Fruit fly (Drosophila melanogaster) whole organism, embryonic: ENCODE data around the gene ATPsynB.

Experiments used
- BtbVII ChIP-seq: fragments of 200-800 bp; sonication (Bioruptor generic); optimal IDR thresholded peaks from 3 replicates; lab custom pipeline; 2017; ENCODE audit warnings: missing biosample characterization, mild to moderate bottlenecking, missing genetic modification characterization
- CG10565 ChIP-seq: fragments of 200-800 bp; sonication (Bioruptor generic); optimal IDR thresholded peaks from 3 replicates; lab custom pipeline; 2016; ENCODE audit warnings: missing biosample characterization, mild to moderate bottlenecking, missing genetic modification characterization
- CG11560 ChIP-seq: fragments of 200-800 bp; sonication (Bioruptor generic); IDR thresholded peaks from 3 replicates; pipeline ENCODE4 v1.3.6; 2022; ENCODE audit warnings: missing biosample characterization, missing genetic modification characterization
- CG12942 ChIP-seq: fragments of 200-800 bp; sonication (Bioruptor generic); optimal IDR thresholded peaks from 3 replicates; lab custom pipeline; 2016; ENCODE audit warnings: missing biosample characterization, missing genetic modification characterization
- CG13296 ChIP-seq: fragments of 200-800 bp; sonication (Bioruptor generic); optimal IDR thresholded peaks from 3 replicates; lab custom pipeline; 2018; ENCODE audit warnings: missing biosample characterization, mild to moderate bottlenecking, missing genetic modification characterization
- CG15696 ChIP-seq: fragments of 200-800 bp; sonication (Bioruptor generic); optimal IDR thresholded peaks from 2 replicates; lab custom pipeline; 2019; ENCODE audit warnings: missing biosample characterization, mild to moderate bottlenecking, missing genetic modification characterization, moderate library complexity
- CG1603 ChIP-seq: fragments of 200-800 bp; sonication (Bioruptor generic); optimal IDR thresholded peaks from 2 replicates; lab custom pipeline; 2019; ENCODE audit warnings: missing biosample characterization, mild to moderate bottlenecking, missing genetic modification characterization, moderate library complexity
- CG17385 ChIP-seq: fragments of 200-800 bp; sonication (Bioruptor generic); optimal IDR thresholded peaks from 3 replicates; lab custom pipeline; 2018; ENCODE audit warnings: missing biosample characterization, mild to moderate bottlenecking, missing genetic modification characterization
- CG17829 ChIP-seq: fragments of 200-800 bp; optimal IDR thresholded peaks from 2 replicates; lab custom pipeline; 2019; ENCODE audit warnings: missing biosample characterization, mild to moderate bottlenecking, missing genetic modification characterization, moderate library complexity
- CG2129 ChIP-seq: fragments of 200-800 bp; sonication (Bioruptor generic); IDR thresholded peaks from 2 replicates; pipeline ENCODE4 v1.3.6; 2022; ENCODE audit warnings: missing biosample characterization, missing genetic modification characterization; ENCODE audit not compliant: partially characterized antibody
- CG2875 ChIP-seq: fragments of 200-800 bp; sonication (Bioruptor generic); optimal IDR thresholded peaks from 2 replicates; lab custom pipeline; 2017; ENCODE audit warnings: missing biosample characterization, mild to moderate bottlenecking, missing genetic modification characterization, missing genetic modification reagents
- CG31388 ChIP-seq: fragments of 200-800 bp; sonication (Bioruptor generic); optimal IDR thresholded peaks from 2 replicates; lab custom pipeline; 2016; ENCODE audit warnings: missing biosample characterization, missing genetic modification characterization
- CG6175 ChIP-seq: fragments of 200-800 bp; sonication (Bioruptor generic); IDR thresholded peaks from 3 replicates; pipeline ENCODE4 v1.3.6; 2022; ENCODE audit warnings: missing biosample characterization, missing genetic modification characterization
- CG6765 ChIP-seq: fragments of 200-800 bp; sonication (Bioruptor generic); optimal IDR thresholded peaks from 3 replicates; lab custom pipeline; 2017; ENCODE audit warnings: missing biosample characterization, mild to moderate bottlenecking, missing genetic modification characterization
- CG7963 ChIP-seq: fragments of 200-800 bp; sonication (Bioruptor generic); IDR thresholded peaks from 3 replicates; pipeline ENCODE4 v1.3.6; 2022; ENCODE audit warnings: missing biosample characterization, missing genetic modification characterization; ENCODE audit not compliant: partially characterized antibody
- CG8281 ChIP-seq: fragments of 200-800 bp; sonication (Bioruptor generic); optimal IDR thresholded peaks from 2 replicates; lab custom pipeline; 2018; ENCODE audit warnings: missing biosample characterization, mild to moderate bottlenecking, missing genetic modification characterization, moderate library complexity
- Camta ChIP-seq: fragments of 200-800 bp; sonication (Bioruptor generic); optimal IDR thresholded peaks from 2 replicates; lab custom pipeline; 2016; ENCODE audit warnings: missing biosample characterization, missing genetic modification characterization
- CoRest ChIP-seq: fragments of 200-800 bp; sonication (Bioruptor generic); optimal IDR thresholded peaks from 3 replicates; lab custom pipeline; 2018; ENCODE audit warnings: missing biosample characterization, mild to moderate bottlenecking, missing genetic modification characterization, moderate library complexity
- Dad ChIP-seq: fragments of 200-800 bp; sonication (Bioruptor generic); optimal IDR thresholded peaks from 3 replicates; lab custom pipeline; 2016; ENCODE audit warnings: missing biosample characterization, missing genetic modification characterization
- Dll ChIP-seq: fragments of 200-800 bp; sonication (Bioruptor generic); IDR thresholded peaks from 4 replicates; pipeline ENCODE4 v1.3.6; 2022; ENCODE audit warnings: missing biosample characterization, missing genetic modification characterization; ENCODE audit not compliant: partially characterized antibody
- E2f2 ChIP-seq: fragments of 200-800 bp; sonication (Bioruptor generic); IDR thresholded peaks from 2 replicates; pipeline ENCODE4 v1.3.6; 2022; ENCODE audit warnings: missing biosample characterization, missing genetic modification characterization
- Fer2 ChIP-seq: fragments of 200-800 bp; sonication (Bioruptor generic); optimal IDR thresholded peaks from 2 replicates; lab custom pipeline; 2018; ENCODE audit warnings: missing biosample characterization, mild to moderate bottlenecking, missing genetic modification characterization, moderate library complexity
- Hsf ChIP-seq: fragments of 200-800 bp; sonication (Bioruptor generic); optimal IDR thresholded peaks from 3 replicates; lab custom pipeline; 2016; ENCODE audit warnings: missing biosample characterization, missing genetic modification characterization
- Pdp1 ChIP-seq, 2 experiments: fragments of 200-800 bp; sonication (Bioruptor generic); optimal IDR thresholded peaks; 3 replicates each; lab custom pipeline; 2016; ENCODE audit warnings: missing biosample characterization in 2 of 2, missing genetic modification characterization in 2 of 2, mild to moderate bottlenecking in 1 of 2, moderate library complexity in 1 of 2
- Sox100B ChIP-seq: fragments of 200-800 bp; sonication (Bioruptor generic); optimal IDR thresholded peaks from 3 replicates; lab custom pipeline; 2018; ENCODE audit warnings: missing biosample characterization, mild to moderate bottlenecking, missing genetic modification characterization
- Spps ChIP-seq: fragments of 200-800 bp; sonication (Bioruptor generic); optimal IDR thresholded peaks from 2 replicates; lab custom pipeline; 2018; ENCODE audit warnings: missing biosample characterization, mild to moderate bottlenecking, missing genetic modification characterization
- Stat92E ChIP-seq, 3 experiments: fragments of >200 bp in 2 of 3; fragments of 200-800 bp in 1 of 3; sonication (Bioruptor generic) in 1 of 3; optimal IDR thresholded peaks; 2 replicates each; lab custom pipeline; 2017 to 2019; ENCODE audit warnings: missing biosample characterization in 3 of 3, missing genetic modification characterization in 3 of 3, mild to moderate bottlenecking in 1 of 3, moderate library complexity in 1 of 3
- crc ChIP-seq: fragments of 200-800 bp; sonication (Bioruptor generic); optimal IDR thresholded peaks from 2 replicates; lab custom pipeline; 2016; ENCODE audit warnings: missing biosample characterization, missing genetic modification characterization
- danr ChIP-seq: fragments of 200-800 bp; sonication (Bioruptor generic); IDR thresholded peaks from 2 replicates; pipeline ENCODE4 v1.3.6; 2022; ENCODE audit warnings: missing biosample characterization, missing genetic modification characterization
- dmrt11E ChIP-seq: fragments of 200-800 bp; sonication (Bioruptor generic); optimal IDR thresholded peaks from 3 replicates; lab custom pipeline; 2018; ENCODE audit warnings: missing biosample characterization, mild to moderate bottlenecking, missing genetic modification characterization, moderate library complexity
- en ChIP-seq: fragments of 200-800 bp; sonication (Bioruptor generic); optimal IDR thresholded peaks from 2 replicates; lab custom pipeline; 2016; ENCODE audit warnings: missing biosample characterization, missing genetic modification characterization
- fd102C ChIP-seq: fragments of 200-800 bp; sonication (Bioruptor generic); optimal IDR thresholded peaks from 2 replicates; lab custom pipeline; 2018; ENCODE audit warnings: missing biosample characterization, mild to moderate bottlenecking, missing genetic modification characterization, moderate library complexity
- fd64A ChIP-seq: fragments of 200-800 bp; sonication (Bioruptor generic); optimal IDR thresholded peaks from 3 replicates; lab custom pipeline; 2018; ENCODE audit warnings: missing biosample characterization, mild to moderate bottlenecking, missing genetic modification characterization
- gcm ChIP-seq: fragments of 200-800 bp; sonication (Bioruptor generic); optimal IDR thresholded peaks from 2 replicates; lab custom pipeline; 2019; ENCODE audit warnings: missing biosample characterization, mild to moderate bottlenecking, missing genetic modification characterization, moderate library complexity
- h ChIP-seq: fragments of >200 bp; optimal IDR thresholded peaks from 2 replicates; lab custom pipeline; 2017
- ind ChIP-seq: fragments of 200-800 bp; sonication (Bioruptor generic); optimal IDR thresholded peaks from 3 replicates; lab custom pipeline; 2016; ENCODE audit warnings: missing biosample characterization, missing genetic modification characterization
- luna ChIP-seq: fragments of 200-800 bp; sonication (Bioruptor generic); optimal IDR thresholded peaks from 2 replicates; lab custom pipeline; 2016; ENCODE audit warnings: missing biosample characterization, missing genetic modification characterization
- oc ChIP-seq: fragments of 200-800 bp; sonication (Bioruptor generic); optimal IDR thresholded peaks from 2 replicates; lab custom pipeline; 2018; ENCODE audit warnings: missing biosample characterization, mild to moderate bottlenecking, missing genetic modification characterization, moderate library complexity
- onecut ChIP-seq: fragments of 200-800 bp; sonication (Bioruptor generic); IDR thresholded peaks from 2 replicates; pipeline ENCODE4 v1.3.6; 2022; ENCODE audit warnings: missing biosample characterization, missing genetic modification characterization
- sna ChIP-seq: fragments of 200-800 bp; sonication (Bioruptor generic); IDR thresholded peaks from 2 replicates; pipeline ENCODE4 v1.3.6; 2022; ENCODE audit warnings: missing biosample characterization, missing genetic modification characterization; ENCODE audit not compliant: partially characterized antibody
- z ChIP-seq: fragments of 200-800 bp; sonication (Bioruptor generic); IDR thresholded peaks from 3 replicates; pipeline ENCODE4 v1.3.6; 2022; ENCODE audit warnings: missing biosample characterization, missing genetic modification characterization
- zen ChIP-seq: fragments of 200-800 bp; sonication (Bioruptor generic); optimal IDR thresholded peaks from 3 replicates; lab custom pipeline; 2018; ENCODE audit warnings: missing biosample characterization, mild to moderate bottlenecking, missing genetic modification characterization, moderate library complexity

The ATPsynB gene

dm6 chr3L:9714537-9715144 is 15.2 kb upstream of the ATPsynB start (continued):
- TF ChIP-seq sna (GFP tag; lab: Robert Waterston, UW) (no peak), z (GFP tag; lab: Robert Waterston, UW) (no peak), oc (tag; lab: Kevin White, UChicago) (no peak), CG11560 (tag; lab: Robert Waterston, UW) (no peak), Hsf (no peak), CG1603 (no peak)
- TF ChIP-seq, all 482 proteins: peak for 26

dm6 chr3L:9716595-9716994 is 13.2 kb upstream of the ATPsynB start:
- peak; percentile 62 for TF ChIP-seq gcm (GFP tag; lab: Kevin White, UChicago)
- no peak for TF ChIP-seq CG6175 (GFP tag; lab: Robert Waterston, UW)
- TF ChIP-seq Pdp1 (GFP tag; optimal IDR thresholded peaks at IDR 0.05; lab: Kevin White, UChicago), result peak in 1 of 2 experiments; percentile 40
- TF ChIP-seq Dll (GFP tag; lab: Robert Waterston, UW), result no peak

dm6 chr3L:9717101-9717500 is 12.7 kb upstream of the ATPsynB start:
- peak; percentile 52 for TF ChIP-seq onecut (GFP tag; lab: Robert Waterston, UW)
- no peak for TF ChIP-seq en (GFP tag; lab: Kevin White, UChicago)

dm6 chr3L:9717839-9718238 is 12.0 kb upstream of the ATPsynB start:
- TF ChIP-seq CG7963 (GFP tag; lab: Robert Waterston, UW), result 0 out of 3 replicates have a peak, but pooled peaks have one; percentile 15
- no peak for TF ChIP-seq E2f2 (GFP tag; lab: Robert Waterston, UW)

- TF ChIP-seq CG6765 (GFP tag; lab: Kevin White, UChicago) (no peak), Spps (tag; lab: Kevin White, UChicago) (peak; percentile 37), Dad (GFP tag; lab: Kevin White, UChicago) (no peak), CG17829 (peak; percentile 83), dmrt11E (tag; lab: Kevin White, UChicago) (peak; percentile 79), CG12942 (peak; percentile 58), Stat92E (GFP tag; optimal IDR thresholded peaks at IDR 0.05; lab: Kevin White, UChicago) (no peak), fd102C (GFP tag; lab: Kevin White, UChicago) (no peak), CoRest (tag; lab: Kevin White, UChicago) (peak; percentile 87), crc (GFP tag; lab: Kevin White, UChicago) (no peak), CG13296 (peak; percentile 71), fd64A (GFP tag; lab: Kevin White, UChicago) (no peak), ind (GFP tag; lab: Kevin White, UChicago) (peak; percentile 80), danr (0 out of 2 replicates have a peak, but pooled peaks have one; percentile 12), luna (no peak), Sox100B (GFP tag; lab: Kevin White, UChicago) (peak; percentile 73), CG31388 (GFP tag; lab: Kevin White, UChicago) (no peak), CG2129 (GFP tag; lab: Robert Waterston, UW) (0 out of 2 replicates have a peak, but pooled peaks have one; percentile 22), CG10565 (no peak), h (lab: Kevin White, UChicago) (no peak), CG8281 (peak; percentile 38), Fer2 (peak; percentile 63), CG15696 (peak; percentile 85), Camta (no peak), CG2875 (GFP tag; lab: Kevin White, UChicago) (no peak), BtbVII (GFP tag; lab: Kevin White, UChicago) (peak; percentile 55), zen (peak; percentile 73), CG17385 (GFP tag; lab: Kevin White, UChicago) (peak; percentile 66)
Observed at dm6 chr3L:9718929-9719328, 10.9 kb upstream of the ATPsynB start, which contains the start of the genes CG18178 and CG14174. TSS of gene CG18178 (minus strand) at chr3L:9719144. TSS of gene CG14174 (plus strand) at chr3L:9719328.
